Worm (Caenorhabditis elegans): ENCODE data around the gene K10B2.4.

K10B2.4 gene

ce11 chrII:6409098-6409497 is 48.3 kb upstream of the K10B2.4 start (continued):
- TF ChIP-seq ekl-4 (GFP tag; IDR thresholded peaks at IDR 0.05) (no peak), F22D6.2 (tag; optimal IDR thresholded peaks at IDR 0.05) (no peak)

- TF ChIP-seq zfh-2 (GFP tag; conservative IDR thresholded peaks at IDR 0.05) (no peak), ceh-79 (tag; optimal IDR thresholded peaks at IDR 0.05) (no peak), mcd-1 (GFP tag; IDR thresholded peaks at IDR 0.05) (no peak), egrh-3 (GFP tag; IDR thresholded peaks at IDR 0.05) (no peak), F57C9.4 (tag; optimal IDR thresholded peaks at IDR 0.05) (no peak), B0019.2 (GFP tag; conservative IDR thresholded peaks at IDR 0.05) (no peak), lsl-1 (GFP tag; optimal IDR thresholded peaks at IDR 0.05) (no peak), ama-1 (optimal IDR thresholded peaks at IDR 0.05) (no peak), ama-1 (GFP tag; optimal IDR thresholded peaks at IDR 0.05) (no peak), let-607 (tag; optimal IDR thresholded peaks at IDR 0.05) (no peak), attf-3 (GFP tag; conservative IDR thresholded peaks at IDR 0.05) (no peak), tlf-1 (GFP tag; optimal IDR thresholded peaks at IDR 0.05) (no peak), lin-35 (GFP tag; optimal IDR thresholded peaks at IDR 0.05) (no peak), K11D2.4 (GFP tag; IDR thresholded peaks at IDR 0.05) (no peak), snpc-1.1 (tag; optimal IDR thresholded peaks at IDR 0.05; ENCODE audit: insufficient read depth) (no peak), chd-7 (tag; optimal IDR thresholded peaks at IDR 0.05) (no peak), snpc-4 (GFP tag; optimal IDR thresholded peaks at IDR 0.05) (no peak), snpc-4 (tag; optimal IDR thresholded peaks at IDR 0.05) (no peak), ztf-25 (GFP tag; IDR thresholded peaks at IDR 0.05) (no peak), hlh-12 (tag; optimal IDR thresholded peaks at IDR 0.05) (no peak), somi-1 (GFP tag; optimal IDR thresholded peaks at IDR 0.05) (no peak)
Measured at ce11 chrII:6407279-6407678, 46.5 kb upstream of the K10B2.4 start, which contains the start of gene spp-11. Gene spp-11, minus strand, starts transcription at chrII:6407379.

- TF ChIP-seq mcd-1 (GFP tag; IDR thresholded peaks at IDR 0.05) = no peak
- TF ChIP-seq nhr-179 (tag; optimal IDR thresholded peaks at IDR 0.05) = no peak
- no peak for TF ChIP-seq nfya-2 (GFP tag; IDR thresholded peaks at IDR 0.05)
- no peak for TF ChIP-seq hmg-1.2 (GFP tag; IDR thresholded peaks at IDR 0.05)
- no peak for TF ChIP-seq F57C9.4 (tag; optimal IDR thresholded peaks at IDR 0.05)
- no peak for TF ChIP-seq F55B11.4 (tag; optimal IDR thresholded peaks at IDR 0.05; ENCODE audit: borderline replicate concordance, insufficient read depth)
- no peak for TF ChIP-seq sdz-38 (tag; optimal IDR thresholded peaks at IDR 0.05)
- TF ChIP-seq mel-28 (tag; optimal IDR thresholded peaks at IDR 0.05; ENCODE audit: borderline replicate concordance) = no peak
- no peak for TF ChIP-seq repo-1 (tag; optimal IDR thresholded peaks at IDR 0.05)
- no peak for TF ChIP-seq K12H6.12 (tag; optimal IDR thresholded peaks at IDR 0.05)
- TF ChIP-seq ztf-6 (GFP tag; IDR thresholded peaks at IDR 0.05) = no peak
- TF ChIP-seq hmg-20 (GFP tag; IDR thresholded peaks at IDR 0.05) = no peak
- TF ChIP-seq lsl-1 (GFP tag; optimal IDR thresholded peaks at IDR 0.05) = no peak
- no peak for TF ChIP-seq F10E7.11 (tag; optimal IDR thresholded peaks at IDR 0.05)
- TF ChIP-seq dpl-1 (GFP tag; optimal IDR thresholded peaks at IDR 0.05) = no peak
- no peak for TF ChIP-seq Y95B8A.8 (GFP tag; IDR thresholded peaks at IDR 0.05)
- no peak for TF ChIP-seq lir-1 (GFP tag; conservative IDR thresholded peaks at IDR 0.05)
Measured at ce11 chrII:6403233-6403632, 42.5 kb upstream of the K10B2.4 start, which contains the start of gene T25D10.1. Gene T25D10.1, plus strand, starts transcription at chrII:6403401.
